Worm (Caenorhabditis elegans): ENCODE data around the gene hmit-1.2.

Gene hmit-1.2

DNA sequence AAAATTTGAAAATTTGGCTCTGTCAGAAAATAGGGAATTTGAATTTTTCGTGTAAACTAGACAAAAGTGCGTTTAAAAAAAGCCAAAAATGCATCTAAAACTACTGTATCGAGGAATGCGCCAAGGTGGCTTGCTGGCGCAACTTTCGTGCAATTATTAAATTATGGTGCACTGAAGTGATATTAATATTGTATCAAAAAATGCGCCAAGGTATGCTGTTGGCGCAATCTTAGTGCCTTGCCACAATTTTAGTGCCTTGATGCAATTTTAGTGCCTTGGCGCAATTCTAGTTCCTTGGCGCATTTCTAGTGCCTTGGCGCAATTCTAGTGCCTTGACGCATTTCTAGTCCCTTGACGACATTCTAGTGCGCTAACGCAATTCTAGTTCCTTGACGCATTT, 50.5 kb downstream of the hmit-1.2 start:
- TF ChIP-seq zag-1 (tag; optimal IDR thresholded peaks at IDR 0.05) (no peak), elt-2 (tag; optimal IDR thresholded peaks at IDR 0.05) (peak; percentile 2), snpc-4 (tag; optimal IDR thresholded peaks at IDR 0.05) (no peak)

DNA sequence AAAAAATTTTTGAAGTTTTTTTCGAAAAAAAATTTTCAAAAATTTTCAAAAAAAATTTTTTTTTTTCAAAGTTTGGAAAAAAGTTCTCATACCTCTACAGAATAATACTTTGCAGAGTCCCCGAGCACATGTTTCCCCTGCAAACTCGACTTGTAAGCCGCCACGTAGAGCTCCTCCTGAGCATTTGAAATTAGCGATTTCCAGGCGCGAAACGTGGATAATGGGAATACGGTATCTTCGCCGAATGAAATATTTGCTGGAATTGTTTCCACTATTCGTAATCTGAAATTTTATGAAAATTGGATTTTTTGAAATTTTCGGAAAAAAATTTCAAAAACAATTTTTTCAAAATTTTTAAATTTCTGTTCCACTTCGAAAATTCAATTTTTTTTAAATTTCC, 51.6 kb downstream of the hmit-1.2 start:
- peak; percentile 16 for TF ChIP-seq elt-2 (tag; optimal IDR thresholded peaks at IDR 0.05)
- TF ChIP-seq fkh-2 (tag; optimal IDR thresholded peaks at IDR 0.05) = no peak
- peak; percentile 29 for TF ChIP-seq ama-1 (optimal IDR thresholded peaks at IDR 0.05)
- no peak for TF ChIP-seq zag-1 (tag; optimal IDR thresholded peaks at IDR 0.05)
- peak; percentile 50 for TF ChIP-seq lsy-12 (tag; optimal IDR thresholded peaks at IDR 0.05)

ce11 chrV:18577458-18578078, 53.0 kb downstream of the hmit-1.2 start:
- TF ChIP-seq fos-1 (tag; optimal IDR thresholded peaks at IDR 0.05) (no peak), lin-39 (tag; optimal IDR thresholded peaks at IDR 0.05) (no peak), eor-1 (tag; optimal IDR thresholded peaks at IDR 0.05) (no peak), fkh-10 (GFP tag; optimal IDR thresholded peaks at IDR 0.05) (no peak), elt-1 (tag; optimal IDR thresholded peaks at IDR 0.05) (no peak), nhr-237 (tag; optimal IDR thresholded peaks at IDR 0.05) (no peak), jun-1 (tag; optimal IDR thresholded peaks at IDR 0.05) (peak; percentile 26), nhr-67 (tag; optimal IDR thresholded peaks at IDR 0.05) (no peak), skn-1 (tag; optimal IDR thresholded peaks at IDR 0.05) (no peak), nhr-25 (tag; optimal IDR thresholded peaks at IDR 0.05) (no peak), nfya-1 (tag; optimal IDR thresholded peaks at IDR 0.05; ENCODE audit: insufficient read depth) (no peak), ZK546.5 (tag; optimal IDR thresholded peaks at IDR 0.05) (no peak), ceh-28 (tag; optimal IDR thresholded peaks at IDR 0.05) (no peak), elt-2 (tag; optimal IDR thresholded peaks at IDR 0.05) (peak; percentile 99), nhr-43 (tag; optimal IDR thresholded peaks at IDR 0.05; ENCODE audit: poor library complexity, severe bottlenecking) (no peak), tbx-2 (tag; optimal IDR thresholded peaks at IDR 0.05) (no peak), lin-15B (tag; optimal IDR thresholded peaks at IDR 0.05) (no peak), ztf-4 (tag; optimal IDR thresholded peaks at IDR 0.05) (no peak), ceh-9 (tag; optimal IDR thresholded peaks at IDR 0.05) (no peak), pqm-1 (tag; optimal IDR thresholded peaks at IDR 0.05) (peak; percentile 96), snpc-4 (tag; optimal IDR thresholded peaks at IDR 0.05) (no peak), egl-5 (tag; optimal IDR thresholded peaks at IDR 0.05) (no peak), sea-2 (GFP tag; optimal IDR thresholded peaks at IDR 0.05) (no peak), hmg-11 (tag; optimal IDR thresholded peaks at IDR 0.05) (no peak), lsy-12 (tag; optimal IDR thresholded peaks at IDR 0.05) (no peak), zag-1 (tag; optimal IDR thresholded peaks at IDR 0.05) (no peak), unc-62 (GFP tag; optimal IDR thresholded peaks at IDR 0.05) (no peak), mdl-1 (tag; optimal IDR thresholded peaks at IDR 0.05) (no peak), pha-4 (tag; optimal IDR thresholded peaks at IDR 0.05) (peak; percentile 68), nhr-11 (tag; optimal IDR thresholded peaks at IDR 0.05) (no peak), daf-12 (tag; optimal IDR thresholded peaks at IDR 0.05) (no peak), ztf-11 (tag; optimal IDR thresholded peaks at IDR 0.05) (no peak), ama-1 (optimal IDR thresholded peaks at IDR 0.05) (peak; percentile 9)

- peak; percentile 42 for TF ChIP-seq pha-4 (tag; optimal IDR thresholded peaks at IDR 0.05)
- TF ChIP-seq pqm-1 (tag; optimal IDR thresholded peaks at IDR 0.05) = peak; percentile 48
- TF ChIP-seq elt-2 (tag; optimal IDR thresholded peaks at IDR 0.05) = peak; percentile 90
- no peak for TF ChIP-seq mml-1 (tag; optimal IDR thresholded peaks at IDR 0.05)
- TF ChIP-seq lin-39 (tag; optimal IDR thresholded peaks at IDR 0.05) = no peak
- no peak for TF ChIP-seq aly-2 (tag; optimal IDR thresholded peaks at IDR 0.05)
Measured at ce11 chrV:18578306-18578705, 53.7 kb downstream of the hmit-1.2 start.
